Worm (Caenorhabditis elegans) whole organism, L1 larva: ENCODE data around the gene snrp-3.

Experiments
- C16A3.4 ChIP-seq: fragments of 150-350 bp; optimal IDR thresholded peaks from 2 replicates; lab custom pipeline; 2014; ENCODE audit warnings: missing biosample characterization, missing genetic modification characterization
- C34B4.2 ChIP-seq: sonication (generic microtip); optimal IDR thresholded peaks from 2 replicates; lab custom pipeline; 2017; ENCODE audit warnings: mild to moderate bottlenecking, missing genetic modification characterization, missing compliant biosample characterization
- Y116A8C.19 ChIP-seq: sonication (generic microtip); optimal IDR thresholded peaks from 2 replicates; lab custom pipeline; 2016; ENCODE audit warnings: missing compliant biosample characterization, missing genetic modification characterization, borderline replicate concordance
- alr-1 ChIP-seq: fragments of 200-800 bp; sonication (Bioruptor generic); optimal IDR thresholded peaks from 2 replicates; lab custom pipeline; 2018; ENCODE audit warnings: borderline replicate concordance, mild to moderate bottlenecking, missing genetic modification characterization, missing compliant biosample characterization
- aly-2 ChIP-seq: fragments of 150-350 bp; optimal IDR thresholded peaks from 2 replicates; lab custom pipeline; 2014; ENCODE audit warnings: missing biosample characterization, missing genetic modification characterization
- dpl-1 ChIP-seq, 3 experiments: fragments of 150-350 bp in 2 of 3; sonication (generic microtip) in 1 of 3; optimal IDR thresholded peaks; 2 replicates each; lab custom pipeline; 2014 to 2017; ENCODE audit warnings: missing biosample characterization in 3 of 3, missing genetic modification characterization in 3 of 3, missing genetic modification reagents in 3 of 3
- efl-1 ChIP-seq, 4 experiments: fragments of 150-350 bp; optimal IDR thresholded peaks in 3 of 4; peaks in 1 of 4; 1 replicate in 1 of 4; 2 replicates in 3 of 4; lab custom pipeline; 2014; ENCODE audit warnings: missing biosample characterization in 2 of 4, missing genetic modification characterization in 2 of 4, missing genetic modification reagents in 2 of 4
- elt-2 ChIP-seq: sonication (generic microtip); optimal IDR thresholded peaks from 2 replicates; lab custom pipeline; 2016; ENCODE audit warnings: missing genetic modification characterization, mild to moderate bottlenecking, inconsistent platforms, missing compliant biosample characterization, missing genetic modification reagents
- elt-3 ChIP-seq, 6 experiments: fragments of 150-350 bp in 1 of 6; sonication (generic microtip); optimal IDR thresholded peaks; 2 replicates each; lab custom pipeline; 2017 to 2018; ENCODE audit warnings: missing biosample characterization in 6 of 6, missing genetic modification characterization in 6 of 6, inconsistent platforms in 1 of 6
- fkh-10 ChIP-seq: sonication (generic microtip); optimal IDR thresholded peaks from 2 replicates; lab custom pipeline; 2017; ENCODE audit warnings: missing biosample characterization, missing genetic modification reagents, missing genetic modification characterization
- irx-1 ChIP-seq: sonication (generic microtip); optimal IDR thresholded peaks from 2 replicates; lab custom pipeline; 2016; ENCODE audit warnings: missing genetic modification characterization, missing compliant biosample characterization
- isw-1 ChIP-seq: fragments of 200-800 bp; sonication (Bioruptor generic); IDR thresholded peaks from 2 replicates; pipeline ENCODE4 v1.3.6; 2022; ENCODE audit warnings: missing genetic modification characterization, missing compliant biosample characterization
- jun-1 ChIP-seq: fragments of 150-350 bp; optimal IDR thresholded peaks from 2 replicates; lab custom pipeline; 2014; ENCODE audit warnings: missing biosample characterization, missing genetic modification reagents, missing genetic modification characterization
- lin-14 ChIP-seq: fragments of 200-800 bp; sonication (Bioruptor generic); optimal IDR thresholded peaks from 2 replicates; lab custom pipeline; 2018; ENCODE audit warnings: mild to moderate bottlenecking, missing genetic modification characterization, moderate library complexity, missing compliant biosample characterization
- lin-15B ChIP-seq: fragments of 150-350 bp; sonication (generic microtip); optimal IDR thresholded peaks from 3 replicates; lab custom pipeline; 2014; ENCODE audit warnings: missing biosample characterization, missing genetic modification characterization
- lin-35 ChIP-seq, 2 experiments: fragments of 150-350 bp; optimal IDR thresholded peaks; 2 replicates each; lab custom pipeline; 2014; ENCODE audit warnings: missing biosample characterization in 2 of 2, missing genetic modification characterization in 2 of 2, missing genetic modification reagents in 2 of 2
- mab-9 ChIP-seq: fragments of 200-800 bp; sonication (Bioruptor generic); IDR thresholded peaks from 2 replicates; pipeline ENCODE4 v1.3.6; 2022; ENCODE audit warnings: missing genetic modification reagents, missing genetic modification characterization, missing compliant biosample characterization
- mdl-1 ChIP-seq, 2 experiments: fragments of 150-350 bp; optimal IDR thresholded peaks; 2 replicates each; lab custom pipeline; 2014 to 2017; ENCODE audit warnings: missing biosample characterization in 2 of 2, missing genetic modification characterization in 2 of 2, inconsistent platforms in 1 of 2
- nhr-11 ChIP-seq: fragments of 150-350 bp; optimal IDR thresholded peaks from 2 replicates; lab custom pipeline; 2014; ENCODE audit warnings: missing biosample characterization, missing genetic modification characterization
- nhr-12 ChIP-seq: sonication (generic microtip); optimal IDR thresholded peaks from 2 replicates; lab custom pipeline; 2017; ENCODE audit warnings: missing biosample characterization, missing genetic modification characterization
- nhr-19 ChIP-seq: fragments of 200-800 bp; sonication (Bioruptor generic); conservative IDR thresholded peaks from 2 replicates; pipeline ENCODE4 v1.3.6; 2022; ENCODE audit warnings: missing genetic modification characterization, missing compliant biosample characterization
- nhr-20 ChIP-seq: sonication (generic microtip); optimal IDR thresholded peaks from 2 replicates; lab custom pipeline; 2016; ENCODE audit warnings: mild to moderate bottlenecking, missing genetic modification characterization, missing compliant biosample characterization
- nhr-47 ChIP-seq: sonication (generic microtip); optimal IDR thresholded peaks from 2 replicates; lab custom pipeline; 2016; ENCODE audit warnings: mild to moderate bottlenecking, missing genetic modification characterization, moderate library complexity, missing compliant biosample characterization
- pag-3 ChIP-seq: sonication (generic microtip); optimal IDR thresholded peaks from 2 replicates; lab custom pipeline; 2017; ENCODE audit warnings: missing genetic modification characterization, mild to moderate bottlenecking, missing compliant biosample characterization, antibody characterized with exemption, borderline replicate concordance; ENCODE audit not compliant: insufficient read depth
- skn-1 ChIP-seq: fragments of 150-350 bp; optimal IDR thresholded peaks from 2 replicates; lab custom pipeline; 2014; ENCODE audit warnings: missing biosample characterization, missing genetic modification characterization
- snpc-4 ChIP-seq: fragments of 150-350 bp; optimal IDR thresholded peaks from 2 replicates; lab custom pipeline; 2014; ENCODE audit warnings: missing biosample characterization, missing genetic modification characterization
- sptf-1 ChIP-seq: fragments of 150-350 bp; optimal IDR thresholded peaks from 2 replicates; lab custom pipeline; 2014; ENCODE audit warnings: missing biosample characterization, missing genetic modification characterization
- sup-37 ChIP-seq: fragments of 200-800 bp; sonication (Bioruptor generic); optimal IDR thresholded peaks from 2 replicates; lab custom pipeline; 2018; ENCODE audit warnings: mild to moderate bottlenecking, missing genetic modification characterization, missing compliant biosample characterization
- swsn-7 ChIP-seq: sonication (generic microtip); optimal IDR thresholded peaks from 2 replicates; lab custom pipeline; 2016; ENCODE audit warnings: missing genetic modification characterization, missing compliant biosample characterization
- tbx-2 ChIP-seq: sonication (generic microtip); optimal IDR thresholded peaks from 2 replicates; lab custom pipeline; 2016; ENCODE audit warnings: missing genetic modification characterization, missing compliant biosample characterization
- unc-30 ChIP-seq: sonication (generic microtip); optimal IDR thresholded peaks from 2 replicates; lab custom pipeline; 2017; ENCODE audit warnings: missing biosample characterization, missing genetic modification characterization
- unc-62 ChIP-seq: fragments of 150-350 bp; optimal IDR thresholded peaks from 2 replicates; lab custom pipeline; 2014; ENCODE audit warnings: missing biosample characterization, missing genetic modification reagents, missing genetic modification characterization
- unc-86 ChIP-seq: sonication (generic microtip); optimal IDR thresholded peaks from 2 replicates; lab custom pipeline; 2016; ENCODE audit warnings: missing genetic modification characterization, missing compliant biosample characterization
- unc-98 ChIP-seq: fragments of 200-800 bp; sonication (Bioruptor generic); IDR thresholded peaks from 2 replicates; pipeline ENCODE4 v1.3.6; 2022; ENCODE audit warnings: missing genetic modification characterization, missing compliant biosample characterization
- vab-15 ChIP-seq: sonication (generic microtip); optimal IDR thresholded peaks from 2 replicates; lab custom pipeline; 2017; ENCODE audit warnings: missing genotype, mild to moderate bottlenecking, missing genetic modification characterization, missing compliant biosample characterization
- ztf-11 ChIP-seq, 2 experiments: sonication (generic microtip); optimal IDR thresholded peaks; 2 replicates each; lab custom pipeline; 2016 to 2017; ENCODE audit warnings: missing genetic modification characterization in 2 of 2, missing biosample characterization in 1 of 2, missing compliant biosample characterization in 1 of 2

snrp-3 gene

ce11 chrIV:8665778-8666177 lies 21.8 kb downstream of the snrp-3 start:
- TF ChIP-seq efl-1 (optimal IDR thresholded peaks at IDR 0.05; lab: Kevin White, UChicago) (no peak), efl-1 (GFP tag; optimal IDR thresholded peaks at IDR 0.05 in 1 of 2; lab: Kevin White, UChicago) (peak in 1 of 2 experiments; percentile 29), dpl-1 (GFP tag; optimal IDR thresholded peaks at IDR 0.05; lab: Kevin White, UChicago) (peak in 1 of 3 experiments; percentile 15), lin-35 (GFP tag; optimal IDR thresholded peaks at IDR 0.05; lab: Kevin White, UChicago) (peak in 1 of 2 experiments; percentile 4), Y116A8C.19 (tag; lab: Kevin White, UChicago) (no peak)

ce11 chrIV:8658122-8658521 lies 29.5 kb downstream of the snrp-3 start, which contains the start of gene C49C8.6:
C49C8.6 (minus strand) TSS chrIV:8658222.
- TF ChIP-seq nhr-19 (GFP tag; lab: Robert Waterston, UW): no peak
- no peak for TF ChIP-seq tbx-2 (tag; lab: Kevin White, UChicago)
- no peak for TF ChIP-seq C16A3.4
- TF ChIP-seq aly-2: no peak
- no peak for TF ChIP-seq irx-1 (tag; lab: Kevin White, UChicago)
- TF ChIP-seq mab-9: no peak
- TF ChIP-seq mdl-1 (tag; optimal IDR thresholded peaks at IDR 0.05; lab: Kevin White, UChicago): no peak

- TF ChIP-seq unc-30 (no peak), sptf-1 (tag; lab: Kevin White, UChicago) (no peak), nhr-20 (tag; lab: Kevin White, UChicago) (no peak), snpc-4 (tag; lab: Kevin White, UChicago) (no peak), unc-98 (no peak), lin-14 (no peak), isw-1 (GFP tag; lab: Robert Waterston, UW) (no peak), ztf-11 (tag; optimal IDR thresholded peaks at IDR 0.05; lab: Kevin White, UChicago) (no peak), vab-15 (tag; lab: Kevin White, UChicago) (no peak), swsn-7 (tag; lab: Kevin White, UChicago) (no peak), unc-86 (tag; lab: Kevin White, UChicago) (no peak)
Measured at ce11 chrIV:8654115-8654628, 33.4 kb downstream of the snrp-3 start, which contains the start of gene C49C8.1. C49C8.1 (plus strand) TSS chrIV:8654578.

- TF ChIP-seq jun-1 (no peak), unc-30 (no peak), ztf-11 (tag; optimal IDR thresholded peaks at IDR 0.05; lab: Kevin White, UChicago) (no peak), elt-2 (tag; lab: Kevin White, UChicago) (peak; percentile 11), lin-14 (no peak), C16A3.4 (no peak), Y116A8C.19 (tag; lab: Kevin White, UChicago) (no peak), pag-3 (tag; lab: Kevin White, UChicago) (no peak)
Measured at ce11 chrIV:8653592-8653991, 34.0 kb downstream of the snrp-3 start, which contains the start of gene C49C8.5. C49C8.5 (minus strand) TSS chrIV:8653664.

ce11 chrIV:8651835-8652234 lies 35.8 kb downstream of the snrp-3 start, which contains the start of gene C49C8.8:
C49C8.8 (plus strand) TSS chrIV:8652135.
- TF ChIP-seq nhr-12 (tag; lab: Kevin White, UChicago) (no peak), pag-3 (tag; lab: Kevin White, UChicago) (no peak), elt-3 (tag; optimal IDR thresholded peaks at IDR 0.05; lab: Kevin White, UChicago) (no peak), C34B4.2 (tag; lab: Kevin White, UChicago) (no peak), skn-1 (tag; lab: Kevin White, UChicago) (no peak), unc-62 (GFP tag; lab: Kevin White, UChicago) (no peak), fkh-10 (no peak), nhr-11 (tag; lab: Kevin White, UChicago) (no peak), nhr-47 (tag; lab: Kevin White, UChicago) (no peak), lin-15B (no peak), alr-1 (tag; lab: Kevin White, UChicago) (no peak), sup-37 (GFP tag; lab: Kevin White, UChicago) (no peak)
